Worm (Caenorhabditis elegans) whole organism, L1 larva: ENCODE results near the gene ina-1.

Experiments used
- Y116A8C.19 ChIP-seq: sonication (generic microtip); optimal IDR thresholded peaks from 2 replicates; lab custom pipeline; 2016; ENCODE audit warnings: missing compliant biosample characterization, missing genetic modification characterization, borderline replicate concordance
- aly-2 ChIP-seq: fragments of 150-350 bp; optimal IDR thresholded peaks from 2 replicates; lab custom pipeline; 2014; ENCODE audit warnings: missing biosample characterization, missing genetic modification characterization
- fkh-10 ChIP-seq: sonication (generic microtip); optimal IDR thresholded peaks from 2 replicates; lab custom pipeline; 2017; ENCODE audit warnings: missing biosample characterization, missing genetic modification reagents, missing genetic modification characterization
- nhr-11 ChIP-seq: fragments of 150-350 bp; optimal IDR thresholded peaks from 2 replicates; lab custom pipeline; 2014; ENCODE audit warnings: missing biosample characterization, missing genetic modification characterization
- skn-1 ChIP-seq: fragments of 150-350 bp; optimal IDR thresholded peaks from 2 replicates; lab custom pipeline; 2014; ENCODE audit warnings: missing biosample characterization, missing genetic modification characterization
- unc-62 ChIP-seq: fragments of 150-350 bp; optimal IDR thresholded peaks from 2 replicates; lab custom pipeline; 2014; ENCODE audit warnings: missing biosample characterization, missing genetic modification reagents, missing genetic modification characterization
- unc-86 ChIP-seq: sonication (generic microtip); optimal IDR thresholded peaks from 2 replicates; lab custom pipeline; 2016; ENCODE audit warnings: missing genetic modification characterization, missing compliant biosample characterization
- xbp-1 ChIP-seq: sonication (generic microtip); optimal IDR thresholded peaks from 2 replicates; lab custom pipeline; 2016; ENCODE audit warnings: missing genetic modification characterization, missing compliant biosample characterization
- ztf-11 ChIP-seq, 2 experiments: sonication (generic microtip); optimal IDR thresholded peaks; 2 replicates each; lab custom pipeline; 2016 to 2017; ENCODE audit warnings: missing genetic modification characterization in 2 of 2, missing biosample characterization in 1 of 2, missing compliant biosample characterization in 1 of 2

ce11 chrIII:9136587-9136986, 36.0 kb downstream of the ina-1 start, which contains the start of gene eat-4:
- no peak for TF ChIP-seq skn-1 (tag; lab: Kevin White, UChicago)
- TF ChIP-seq fkh-10, result no peak
- TF ChIP-seq ztf-11 (tag; optimal IDR thresholded peaks at IDR 0.05; lab: Kevin White, UChicago), result no peak
- no peak for TF ChIP-seq aly-2 (tag; lab: Kevin White, UChicago)
- no peak for TF ChIP-seq xbp-1 (tag; lab: Kevin White, UChicago)
- no peak for TF ChIP-seq unc-86 (tag; lab: Kevin White, UChicago)
- TF ChIP-seq unc-62 (GFP tag; lab: Kevin White, UChicago), result no peak
- TF ChIP-seq nhr-11 (tag; lab: Kevin White, UChicago), result no peak
- TF ChIP-seq Y116A8C.19 (tag; lab: Kevin White, UChicago), result no peak
